Fruit fly (Drosophila melanogaster) whole organism, larva: ENCODE results near the gene CG32588.

Experiments
- noc ChIP-seq: fragments of 200-800 bp; sonication (Bioruptor generic); optimal IDR thresholded peaks from 3 replicates; lab custom pipeline; 2019; ENCODE audit warnings: missing biosample characterization, mild to moderate bottlenecking, missing genetic modification characterization, moderate library complexity

CG32588 gene

DNA sequence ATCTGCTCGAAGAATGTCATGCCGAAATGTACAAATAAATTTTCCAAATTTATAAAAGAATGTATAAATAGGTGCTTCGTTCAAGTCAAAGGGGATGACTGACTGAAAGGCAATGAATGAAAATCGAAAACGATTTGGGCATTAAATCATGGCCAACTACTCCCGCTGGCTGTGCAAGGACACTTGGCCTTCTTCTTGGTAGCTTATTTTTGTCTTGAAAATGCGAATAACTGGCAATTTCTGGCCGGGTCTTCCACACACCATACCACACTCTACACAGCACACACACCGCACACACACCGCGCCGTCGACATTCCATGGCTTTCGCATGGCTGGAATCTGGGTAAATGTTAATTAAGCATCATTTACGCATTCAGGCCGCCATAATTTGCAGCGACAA lies at the start of gene CG32588:
CG32588 (minus strand) TSS at position 101 of the 400 bp plus-strand sequence.
- TF ChIP-seq noc (tag; lab: Kevin White, UChicago) = no peak

DNA sequence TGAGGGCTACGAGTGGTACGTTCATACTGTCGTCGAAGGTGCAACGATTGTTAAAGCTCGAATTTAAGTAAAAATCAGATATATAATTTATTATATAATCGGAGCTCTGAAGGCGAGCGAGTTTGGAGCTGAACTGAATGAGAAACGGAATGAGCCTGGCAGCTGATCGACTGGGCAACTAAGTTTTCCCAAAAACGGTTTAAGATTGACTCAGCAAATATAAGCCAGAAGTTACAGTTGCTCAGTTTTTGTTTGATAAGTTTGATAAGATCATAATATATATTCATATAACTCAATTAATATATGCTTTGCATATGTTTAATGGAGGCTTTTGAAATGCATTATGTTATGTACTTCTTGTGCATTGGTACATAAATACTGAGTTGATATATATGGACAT lies 38.4 kb upstream of the CG32588 start, which contains the start of gene PPYR1:
PPYR1 (minus strand) TSS at position 101 of the 400 bp plus-strand sequence.
- no peak for TF ChIP-seq noc (tag; lab: Kevin White, UChicago)

- no peak for TF ChIP-seq noc (tag; lab: Kevin White, UChicago)
These were observed 28.8 kb upstream of the CG32588 start for dm6 chrX:15235252-15235651.

dm6 chrX:15229775-15230174 lies 23.3 kb upstream of the CG32588 start, which contains the start of gene CG9101:
TSS of gene CG9101 (minus strand) at chrX:15229875.
- TF ChIP-seq noc (tag; lab: Kevin White, UChicago) = no peak

dm6 chrX:15223482-15223881 lies 17.0 kb upstream of the CG32588 start, which contains the start of gene CG43076:
TSS of gene CG43076 (minus strand) at chrX:15223582.
- TF ChIP-seq noc (tag; lab: Kevin White, UChicago) = no peak

- TF ChIP-seq noc (tag; lab: Kevin White, UChicago) = no peak
These were observed 14.6 kb upstream of the CG32588 start, which contains the start of gene CG43075 for dm6 chrX:15221076-15221475. TSS of gene CG43075 (minus strand) at chrX:15221176.

DNA sequence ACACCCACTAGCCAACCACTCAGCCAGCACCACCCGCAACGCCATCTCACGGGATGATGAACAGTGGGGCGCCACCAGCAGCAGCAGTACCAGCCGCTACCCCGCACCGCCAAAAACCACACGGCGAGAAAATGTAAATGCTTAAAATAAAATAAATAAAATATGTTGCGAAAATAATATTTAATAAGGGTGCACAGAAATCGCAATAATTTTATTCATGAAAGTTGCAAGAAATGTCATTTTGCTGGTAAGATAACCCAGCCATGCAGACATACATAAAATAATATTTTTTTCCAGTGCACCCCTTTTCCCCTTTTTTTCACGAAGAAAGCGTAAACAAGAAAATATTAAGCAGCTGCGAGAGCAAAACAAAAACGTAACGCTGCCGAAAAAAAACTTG lies 9.6 kb upstream of the CG32588 start:
- no peak for TF ChIP-seq noc (tag; lab: Kevin White, UChicago)

DNA sequence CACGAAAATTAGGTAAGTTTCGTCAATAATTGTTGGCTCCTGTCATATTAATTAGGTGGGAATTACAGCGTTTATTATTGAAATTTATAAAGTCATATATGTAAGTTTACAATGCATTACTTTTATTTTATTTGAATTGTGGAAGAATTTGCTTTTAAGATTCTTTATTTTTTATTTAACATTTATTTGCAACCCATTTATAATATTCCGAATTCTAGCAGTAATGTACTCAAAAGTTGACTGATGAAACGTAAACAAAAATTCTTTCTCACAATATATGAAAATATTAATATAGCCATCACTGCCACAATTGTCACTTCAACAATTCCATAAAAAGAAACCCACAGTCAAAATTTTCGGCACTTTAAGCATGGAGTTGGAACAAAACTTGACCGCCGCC lies 3.6 kb upstream of the CG32588 start, which contains the start of gene CG5662:
CG5662 (plus strand) TSS at position 301 of the 400 bp plus-strand sequence.
- TF ChIP-seq noc (tag; lab: Kevin White, UChicago) = no peak

DNA sequence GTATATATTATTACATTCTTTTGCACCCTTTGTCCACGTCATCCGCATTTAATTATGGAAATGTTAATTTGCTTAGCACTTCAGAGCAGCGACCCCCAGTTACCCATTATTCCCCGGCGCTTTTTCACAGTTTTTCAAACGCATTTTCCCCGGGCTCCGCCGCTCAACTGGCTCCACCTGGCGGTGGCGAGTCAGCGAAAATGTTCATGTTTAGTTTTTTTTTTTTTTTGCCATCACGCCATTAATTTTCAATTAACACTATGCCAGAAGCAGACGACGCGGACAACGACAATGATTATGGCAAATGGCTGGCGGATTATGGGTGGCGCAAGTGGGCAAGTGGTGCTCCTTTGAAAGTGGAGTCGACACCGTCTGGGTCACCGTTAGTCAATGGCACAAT lies 2.8 kb downstream of the CG32588 start:
- TF ChIP-seq noc (tag; lab: Kevin White, UChicago) = no peak

dm6 chrX:15199845-15200432 lies 6.5 kb downstream of the CG32588 start:
- TF ChIP-seq noc (tag; lab: Kevin White, UChicago) = no peak

dm6 chrX:15175171-15175883 lies 31.1 kb downstream of the CG32588 start, which contains the start of gene CG43737:
TSS of gene CG43737 (plus strand) at chrX:15175441.
- TF ChIP-seq noc (tag; lab: Kevin White, UChicago) = no peak

- TF ChIP-seq noc (tag; lab: Kevin White, UChicago) = no peak
These were observed 41.6 kb downstream of the CG32588 start for dm6 chrX:15164879-15165278.

DNA sequence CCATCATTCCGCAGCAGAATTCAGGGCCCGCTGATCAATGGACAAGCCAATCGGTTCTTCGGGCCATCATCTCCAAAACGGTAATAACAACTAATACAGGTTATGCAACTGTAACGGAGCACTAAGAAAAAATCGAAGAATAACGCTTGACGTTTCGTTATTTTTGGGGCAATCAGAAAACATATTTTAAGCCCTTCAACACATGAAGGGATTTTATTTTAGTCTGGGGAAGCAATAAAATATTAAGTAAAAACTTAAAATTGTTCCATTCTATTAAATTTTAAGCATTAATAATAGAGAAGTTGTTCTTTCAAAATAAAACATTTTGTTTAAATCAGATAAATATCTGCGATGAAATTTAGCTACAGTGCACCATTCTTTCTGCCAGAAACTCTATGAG lies 43.0 kb downstream of the CG32588 start:
- no peak for TF ChIP-seq noc (tag; lab: Kevin White, UChicago)

- TF ChIP-seq noc (tag; lab: Kevin White, UChicago) = no peak
These were observed 43.5 kb downstream of the CG32588 start, which contains the start of gene CG9095 for dm6 chrX:15162941-15163340. TSS of gene CG9095 (minus strand) at chrX:15163225.

- no peak for TF ChIP-seq noc (tag; lab: Kevin White, UChicago)
These were observed 44.4 kb downstream of the CG32588 start for dm6 chrX:15162068-15162467.

DNA sequence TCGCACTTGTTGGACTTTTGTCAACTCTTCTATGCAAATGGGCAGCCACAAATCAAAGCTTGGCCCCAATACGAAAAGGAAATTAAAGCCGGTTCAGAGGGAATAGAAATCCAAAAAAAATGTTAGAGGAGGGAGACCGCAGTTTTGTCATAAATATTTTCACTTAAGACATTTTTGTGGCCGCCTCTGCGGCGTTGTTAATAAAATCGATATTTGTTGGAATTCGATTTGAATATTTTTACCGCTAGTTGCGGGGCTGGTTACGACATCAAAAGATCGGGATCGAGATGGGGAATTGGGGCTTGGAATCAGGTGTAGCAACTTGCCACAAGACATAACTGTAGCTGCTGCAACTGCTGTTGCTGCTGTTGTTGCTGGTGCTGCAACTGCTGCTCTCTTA lies 49.2 kb downstream of the CG32588 start:
- TF ChIP-seq noc (tag; lab: Kevin White, UChicago) = no peak

- TF ChIP-seq noc (tag; lab: Kevin White, UChicago) = no peak
These were observed 50.1 kb downstream of the CG32588 start for dm6 chrX:15156286-15156685.
